Worm (Caenorhabditis elegans): Measurements from ENCODE around the gene Y57G11A.2.

The Y57G11A.2 gene

ce11 chrIV:14480565-14480964, 38.8 kb downstream of the Y57G11A.2 start:
- TF ChIP-seq hsf-1 (GFP tag; IDR thresholded peaks at IDR 0.05), result peak; percentile 95
- 0 out of 2 replicates have a peak, but pooled peaks have one; percentile 25 for TF ChIP-seq pbrm-1 (GFP tag; IDR thresholded peaks at IDR 0.05)
- TF ChIP-seq dox-1 (GFP tag; IDR thresholded peaks at IDR 0.05), result peak; percentile 61
- TF ChIP-seq cebp-2 (GFP tag; IDR thresholded peaks at IDR 0.05), result 0 out of 2 replicates have a peak, but pooled peaks have one; percentile 43

ce11 chrIV:14478583-14478982, 40.7 kb downstream of the Y57G11A.2 start:
- TF ChIP-seq cebp-2 (GFP tag; IDR thresholded peaks at IDR 0.05) (0 out of 2 replicates have a peak, but pooled peaks have one; percentile 48), egrh-3 (GFP tag; IDR thresholded peaks at IDR 0.05) (peak; percentile 41; the same call in 1 of the 2 replicates), F33H1.4 (GFP tag; IDR thresholded peaks at IDR 0.05) (peak; percentile 64), hsf-1 (GFP tag; IDR thresholded peaks at IDR 0.05) (0 out of 2 replicates have a peak, but pooled peaks have one; percentile 49), attf-6 (GFP tag; IDR thresholded peaks at IDR 0.05) (0 out of 2 replicates have a peak, but pooled peaks have one; percentile 56), bed-1 (GFP tag; IDR thresholded peaks at IDR 0.05) (0 out of 2 replicates have a peak, but pooled peaks have one; percentile 48)

ce11 chrIV:14476664-14477063, 42.7 kb downstream of the Y57G11A.2 start:
- TF ChIP-seq mcd-1 (GFP tag; IDR thresholded peaks at IDR 0.05) (peak; percentile 37; the same call in 1 of the 2 replicates), hsf-1 (GFP tag; IDR thresholded peaks at IDR 0.05) (peak; percentile 77), cebp-2 (GFP tag; IDR thresholded peaks at IDR 0.05) (peak; percentile 58; the same call in 1 of the 2 replicates), F33H1.4 (GFP tag; IDR thresholded peaks at IDR 0.05) (peak; percentile 61), ceh-91 (GFP tag; IDR thresholded peaks at IDR 0.05) (peak; percentile 32; the same call in 1 of the 2 replicates)

ce11 chrIV:14469013-14469412, 50.3 kb downstream of the Y57G11A.2 start:
- TF ChIP-seq xnd-1 (tag; optimal IDR thresholded peaks at IDR 0.05), result no peak
- TF ChIP-seq snpc-4 (GFP tag; optimal IDR thresholded peaks at IDR 0.05), result no peak
- TF ChIP-seq snpc-4 (tag; optimal IDR thresholded peaks at IDR 0.05), result peak in 1 of 4 experiments; percentile 76
- TF ChIP-seq cebp-2 (GFP tag; IDR thresholded peaks at IDR 0.05), result 0 out of 2 replicates have a peak, but pooled peaks have one; percentile 65
- TF ChIP-seq F55B11.4 (tag; optimal IDR thresholded peaks at IDR 0.05; ENCODE audit: borderline replicate concordance, insufficient read depth), result no peak
- TF ChIP-seq mel-28 (tag; optimal IDR thresholded peaks at IDR 0.05; ENCODE audit: borderline replicate concordance), result no peak
- no peak for TF ChIP-seq hsf-1 (GFP tag; IDR thresholded peaks at IDR 0.05)
- peak; percentile 82 for TF ChIP-seq attf-6 (GFP tag; IDR thresholded peaks at IDR 0.05)
- no peak for TF ChIP-seq lin-26 (GFP tag; IDR thresholded peaks at IDR 0.05)
- no peak for TF ChIP-seq lin-54 (GFP tag; optimal IDR thresholded peaks at IDR 0.05)
- TF ChIP-seq him-1 (tag; optimal IDR thresholded peaks at IDR 0.05), result no peak
- TF ChIP-seq F57A8.1 (GFP tag; optimal IDR thresholded peaks at IDR 0.05), result no peak
- no peak for TF ChIP-seq hmg-20 (GFP tag; IDR thresholded peaks at IDR 0.05)

Data from whole organism, young adult.